Worm (Caenorhabditis elegans): ENCODE results near the gene R05D3.9.

The R05D3.9 gene

DNA sequence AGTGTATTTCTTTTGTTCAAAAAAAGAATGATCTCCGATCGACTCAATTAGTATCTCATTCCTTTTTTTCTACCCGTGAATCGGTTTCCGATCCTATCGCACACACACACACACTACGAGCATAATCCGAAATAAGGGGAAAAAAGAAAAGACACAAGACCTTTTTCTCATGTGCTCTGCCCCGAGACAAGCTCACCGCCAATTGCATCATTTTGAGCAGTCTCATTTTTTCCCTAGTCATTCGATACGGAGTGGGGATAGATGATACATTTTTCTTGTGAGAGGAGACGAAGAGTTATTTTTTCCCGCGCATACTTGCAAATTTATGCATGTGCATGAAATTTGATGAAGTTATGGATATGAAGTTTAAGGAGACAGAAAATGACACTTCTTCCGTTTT lies 23.8 kb upstream of the R05D3.9 start:
- TF ChIP-seq hmg-11 (tag; optimal IDR thresholded peaks at IDR 0.05), result peak; percentile 38
- TF ChIP-seq fkh-10 (GFP tag; optimal IDR thresholded peaks at IDR 0.05), result peak; percentile 29
- TF ChIP-seq tbx-2 (tag; optimal IDR thresholded peaks at IDR 0.05), result peak; percentile 10
- TF ChIP-seq nfya-1 (tag; optimal IDR thresholded peaks at IDR 0.05; ENCODE audit: insufficient read depth), result peak; percentile 71
- TF ChIP-seq elt-1 (tag; optimal IDR thresholded peaks at IDR 0.05), result no peak
- peak; percentile 50 for TF ChIP-seq lin-39 (tag; optimal IDR thresholded peaks at IDR 0.05)
- TF ChIP-seq snpc-4 (tag; optimal IDR thresholded peaks at IDR 0.05), result no peak
- no peak for TF ChIP-seq mdl-1 (tag; optimal IDR thresholded peaks at IDR 0.05)

DNA sequence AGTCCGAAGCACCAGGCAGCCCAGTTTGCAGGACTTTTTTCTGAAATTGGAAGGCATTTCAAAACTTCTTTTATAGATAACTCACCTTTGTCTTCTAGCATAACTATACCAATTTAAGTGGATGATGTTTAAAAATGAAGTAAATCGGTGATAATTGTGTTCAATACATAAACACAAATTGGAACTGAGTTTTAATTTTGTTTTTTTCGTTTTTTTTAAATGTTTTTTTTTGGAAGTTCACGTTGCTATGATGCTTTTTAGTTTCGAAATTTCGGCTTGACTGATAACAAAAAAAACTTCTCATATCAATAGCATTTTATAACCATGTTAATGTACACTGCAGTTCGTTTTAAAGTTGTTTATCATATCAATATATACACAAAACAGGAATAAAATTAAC lies 21.0 kb upstream of the R05D3.9 start, which contains the start of gene ZK353.4:
Gene ZK353.4 (minus strand): TSS at position 101 of the 400 bp plus-strand sequence.
- TF ChIP-seq egl-5 (tag; optimal IDR thresholded peaks at IDR 0.05) (no peak), tbx-2 (tag; optimal IDR thresholded peaks at IDR 0.05) (no peak), nhr-76 (tag; optimal IDR thresholded peaks at IDR 0.05) (no peak), lin-15B (tag; optimal IDR thresholded peaks at IDR 0.05) (no peak), unc-39 (tag; optimal IDR thresholded peaks at IDR 0.05) (no peak), nhr-23 (tag; optimal IDR thresholded peaks at IDR 0.05) (no peak), eor-1 (tag; optimal IDR thresholded peaks at IDR 0.05) (no peak), ceh-82 (tag; optimal IDR thresholded peaks at IDR 0.05) (no peak), lsy-12 (tag; optimal IDR thresholded peaks at IDR 0.05) (no peak), skn-1 (tag; optimal IDR thresholded peaks at IDR 0.05) (no peak), ztf-11 (tag; optimal IDR thresholded peaks at IDR 0.05) (no peak), ceh-28 (tag; optimal IDR thresholded peaks at IDR 0.05) (no peak), ceh-16 (tag; optimal IDR thresholded peaks at IDR 0.05) (no peak), R02D3.7 (tag; optimal IDR thresholded peaks at IDR 0.05) (no peak), fkh-10 (GFP tag; optimal IDR thresholded peaks at IDR 0.05) (no peak), nfya-1 (tag; optimal IDR thresholded peaks at IDR 0.05; ENCODE audit: insufficient read depth) (no peak), nhr-11 (tag; optimal IDR thresholded peaks at IDR 0.05) (no peak), nhr-43 (tag; optimal IDR thresholded peaks at IDR 0.05; ENCODE audit: poor library complexity, severe bottlenecking) (no peak), ceh-9 (tag; optimal IDR thresholded peaks at IDR 0.05) (no peak), lin-39 (tag; optimal IDR thresholded peaks at IDR 0.05) (no peak)

DNA sequence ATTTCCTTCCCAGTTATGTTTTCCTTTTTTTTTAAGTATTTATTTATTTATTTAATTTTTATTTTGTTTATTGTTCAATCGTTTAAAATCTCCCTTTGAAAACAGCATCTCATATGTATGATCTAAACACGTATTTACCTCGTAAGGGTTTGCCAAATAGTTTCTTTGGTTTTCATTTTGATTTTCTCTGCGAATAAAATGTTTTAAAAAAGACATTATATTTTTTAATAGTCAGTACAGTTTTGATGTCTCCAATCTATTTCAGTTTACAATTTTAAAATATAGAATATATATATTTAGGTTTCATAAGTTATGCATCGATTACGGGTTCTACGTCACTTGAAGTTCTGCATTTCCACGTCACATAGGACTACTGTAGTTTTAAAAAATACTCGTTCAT lies 12.1 kb upstream of the R05D3.9 start, which contains the start of gene R05D3.12:
Gene R05D3.12 (plus strand): TSS at position 301 of the 400 bp plus-strand sequence.
- TF ChIP-seq jun-1 (tag; optimal IDR thresholded peaks at IDR 0.05) (no peak), snpc-4 (tag; optimal IDR thresholded peaks at IDR 0.05) (no peak), ama-1 (optimal IDR thresholded peaks at IDR 0.05) (no peak), zag-1 (tag; optimal IDR thresholded peaks at IDR 0.05) (no peak), elt-2 (tag; optimal IDR thresholded peaks at IDR 0.05) (no peak), nhr-43 (tag; optimal IDR thresholded peaks at IDR 0.05; ENCODE audit: poor library complexity, severe bottlenecking) (no peak), lin-15B (tag; optimal IDR thresholded peaks at IDR 0.05) (no peak), ceh-28 (tag; optimal IDR thresholded peaks at IDR 0.05) (no peak), daf-12 (tag; optimal IDR thresholded peaks at IDR 0.05) (no peak), pha-4 (tag; optimal IDR thresholded peaks at IDR 0.05) (no peak), nhr-11 (tag; optimal IDR thresholded peaks at IDR 0.05) (no peak), ztf-11 (tag; optimal IDR thresholded peaks at IDR 0.05) (no peak), sea-2 (GFP tag; optimal IDR thresholded peaks at IDR 0.05) (no peak), ztf-4 (tag; optimal IDR thresholded peaks at IDR 0.05) (no peak), egl-5 (tag; optimal IDR thresholded peaks at IDR 0.05) (no peak), mdl-1 (tag; optimal IDR thresholded peaks at IDR 0.05) (no peak)

DNA sequence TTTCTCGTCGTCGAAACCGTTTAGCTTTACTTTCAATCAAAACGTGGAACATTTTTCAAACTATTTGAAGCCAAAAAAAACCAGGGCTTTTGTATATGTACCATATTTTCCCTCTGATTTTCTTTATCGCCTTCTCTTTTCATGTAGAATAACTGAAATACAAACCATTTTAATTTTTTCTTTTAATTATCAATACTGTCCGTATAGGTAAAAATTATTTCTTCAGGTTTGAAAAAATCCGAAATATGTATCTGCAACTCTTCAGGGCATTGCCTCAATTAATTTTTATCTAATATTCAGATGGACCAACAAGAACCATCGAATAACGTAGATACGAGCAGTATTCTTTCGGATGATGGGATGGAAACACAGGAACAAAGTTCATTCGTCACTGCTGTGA lies 6.5 kb upstream of the R05D3.9 start, which contains the start of gene met-2:
Gene met-2 (plus strand): TSS at position 301 of the 400 bp plus-strand sequence.
- TF ChIP-seq elt-2 (tag; optimal IDR thresholded peaks at IDR 0.05) (no peak), nhr-23 (tag; optimal IDR thresholded peaks at IDR 0.05) (peak; percentile 10), nhr-67 (tag; optimal IDR thresholded peaks at IDR 0.05) (no peak)

DNA sequence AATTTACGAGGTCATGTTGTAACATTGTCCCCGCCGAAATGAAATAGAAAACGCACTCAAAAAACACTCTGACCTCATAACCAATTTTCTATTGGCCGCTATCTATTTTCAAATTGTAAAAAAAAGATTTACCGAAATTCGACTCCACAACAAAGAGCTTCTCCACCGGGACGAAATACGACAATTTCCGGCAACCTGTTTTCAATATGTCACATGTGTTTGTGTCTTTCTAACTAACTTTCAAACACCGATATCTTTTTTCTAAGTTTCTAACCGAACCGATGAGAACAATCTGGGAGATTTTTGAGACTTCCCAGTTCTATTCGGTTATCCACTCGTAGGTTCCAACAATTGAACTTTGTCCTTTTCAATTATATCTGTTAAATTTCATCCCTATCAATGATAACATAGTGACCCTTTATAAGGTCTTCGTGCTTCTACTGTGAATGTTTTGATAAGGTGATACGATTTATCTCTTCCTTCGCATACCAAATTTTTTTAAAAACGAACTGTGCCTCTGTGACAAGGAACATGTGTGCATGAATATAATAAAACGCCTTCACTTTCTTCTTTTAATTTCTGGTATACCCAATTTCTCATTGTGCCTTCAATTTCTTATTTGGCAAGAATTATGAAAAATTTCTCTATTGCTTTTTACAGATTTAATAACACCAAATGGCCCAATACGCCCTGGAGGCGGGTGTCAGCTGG lies 3.2 kb upstream of the R05D3.9 start, which contains the start of gene lmbr-1:
Gene lmbr-1 (plus strand): TSS at position 661 of the 711 bp plus-strand sequence.
- TF ChIP-seq nfya-1 (tag; optimal IDR thresholded peaks at IDR 0.05; ENCODE audit: insufficient read depth), result no peak
- TF ChIP-seq pha-4 (tag; optimal IDR thresholded peaks at IDR 0.05), result no peak
- no peak for TF ChIP-seq nhr-23 (tag; optimal IDR thresholded peaks at IDR 0.05)
- TF ChIP-seq ceh-9 (tag; optimal IDR thresholded peaks at IDR 0.05), result no peak
